Worm (Caenorhabditis elegans): ENCODE results near the gene F38E11.9.

F38E11.9 gene

ce11 chrIV:9438753-9439152, 5.1 kb downstream of the F38E11.9 start (continued):
- TF ChIP-seq ctbp-1 (GFP tag; IDR thresholded peaks at IDR 0.05) (0 out of 2 replicates have a peak, but pooled peaks have one; percentile 13), aha-1 (tag) (no peak), dve-1 (tag; optimal IDR thresholded peaks at IDR 0.05; ENCODE audit: insufficient read depth) (peak; percentile 74), attf-4 (tag; optimal IDR thresholded peaks at IDR 0.05) (no peak), lin-39 (tag; optimal IDR thresholded peaks at IDR 0.05) (no peak), lsy-2 (tag; optimal IDR thresholded peaks at IDR 0.05) (peak in 1 of 2 experiments; percentile 48), Y75B8A.6 (GFP tag; IDR thresholded peaks at IDR 0.05) (0 out of 2 replicates have a peak, but pooled peaks have one; percentile 43), mep-1 (tag; optimal IDR thresholded peaks at IDR 0.05) (peak; percentile 73)

DNA sequence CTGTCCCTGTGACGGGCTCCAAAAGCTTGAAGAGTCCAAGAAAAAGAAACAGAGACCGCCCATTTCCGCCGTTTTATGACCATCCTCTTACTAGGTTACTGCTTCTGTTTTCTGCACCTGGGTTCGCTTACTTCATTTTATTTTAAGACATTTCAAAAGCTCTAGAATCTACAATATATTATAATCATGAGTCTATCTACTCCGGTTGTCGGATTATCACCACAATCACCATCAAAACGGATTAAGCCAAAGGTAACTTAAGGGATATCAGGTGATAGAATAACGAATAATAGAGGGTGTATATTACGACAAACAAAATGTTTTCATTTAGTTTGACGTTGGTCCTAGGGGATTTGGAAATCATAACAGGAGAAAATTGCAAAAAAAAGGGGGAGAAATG, 11.5 kb downstream of the F38E11.9 start:
- no peak for TF ChIP-seq mes-2 (tag; optimal IDR thresholded peaks at IDR 0.05; ENCODE audit: poor library complexity, severe bottlenecking)
- TF ChIP-seq unc-39 (tag; optimal IDR thresholded peaks at IDR 0.05) = no peak
- TF ChIP-seq mep-1 (tag; optimal IDR thresholded peaks at IDR 0.05) = no peak
- TF ChIP-seq daf-19 (GFP tag; conservative IDR thresholded peaks at IDR 0.05) = no peak

- no peak for TF ChIP-seq nhr-6 (tag; optimal IDR thresholded peaks at IDR 0.05)
- TF ChIP-seq hlh-30 (tag; optimal IDR thresholded peaks at IDR 0.05; ENCODE audit: insufficient read depth) = no peak
- no peak for TF ChIP-seq nhr-48 (tag; optimal IDR thresholded peaks at IDR 0.05)
- no peak for TF ChIP-seq snpc-4 (tag; optimal IDR thresholded peaks at IDR 0.05)
- TF ChIP-seq F37D6.2 (tag; optimal IDR thresholded peaks at IDR 0.05) = no peak
- TF ChIP-seq ceh-20 (GFP tag; IDR thresholded peaks at IDR 0.05) = no peak
- TF ChIP-seq snpc-1.2 (GFP tag; IDR thresholded peaks at IDR 0.05) = no peak
- TF ChIP-seq skn-1 (tag; optimal IDR thresholded peaks at IDR 0.05) = no peak
Observed at ce11 chrIV:9427959-9428358, 15.9 kb downstream of the F38E11.9 start, which contains the start of gene F59B8.1. Gene F59B8.1 (plus strand): TSS chrIV:9428259.

DNA sequence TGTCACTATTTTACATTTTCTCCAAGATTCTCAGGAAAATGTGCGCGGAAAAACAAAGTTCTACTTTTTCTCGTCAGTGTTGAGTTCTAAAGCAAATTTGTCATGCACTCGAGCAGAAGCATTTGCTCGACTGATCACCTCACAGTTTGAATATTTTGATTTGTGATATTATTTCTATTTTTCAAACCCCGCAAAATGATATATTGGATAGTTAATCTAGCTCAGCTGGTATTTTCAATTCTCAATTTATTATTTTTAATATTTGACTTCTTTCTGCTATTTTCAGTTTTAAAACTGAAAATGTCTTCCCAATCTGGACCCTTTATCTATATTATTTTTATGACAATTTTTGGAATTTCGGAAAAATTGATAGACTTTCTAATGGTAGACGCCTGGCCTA, 20.7 kb downstream of the F38E11.9 start, which contains the start of gene srxa-2:
srxa-2 (plus strand) TSS at position 301 of the 400 bp plus-strand sequence.
- no peak for TF ChIP-seq madf-9 (GFP tag; conservative IDR thresholded peaks at IDR 0.05)
- TF ChIP-seq nhr-28 (tag; optimal IDR thresholded peaks at IDR 0.05) = no peak
- TF ChIP-seq zip-11 (GFP tag; IDR thresholded peaks at IDR 0.05) = no peak
- no peak for TF ChIP-seq dpl-1 (GFP tag; optimal IDR thresholded peaks at IDR 0.05)
- TF ChIP-seq R02D3.7 (tag; optimal IDR thresholded peaks at IDR 0.05) = no peak
- no peak for TF ChIP-seq aly-2 (tag; optimal IDR thresholded peaks at IDR 0.05)
- TF ChIP-seq ceh-32 (tag; optimal IDR thresholded peaks at IDR 0.05; ENCODE audit: poor library complexity) = no peak
- no peak for TF ChIP-seq T26A8.4 (GFP tag; IDR thresholded peaks at IDR 0.05)
- no peak for TF ChIP-seq ctbp-1 (GFP tag; IDR thresholded peaks at IDR 0.05)
- TF ChIP-seq snpc-4 (tag; optimal IDR thresholded peaks at IDR 0.05) = no peak
- no peak for TF ChIP-seq lin-38 (GFP tag; IDR thresholded peaks at IDR 0.05)
- no peak for TF ChIP-seq tag-97 (GFP tag; IDR thresholded peaks at IDR 0.05)
- no peak for TF ChIP-seq ZK546.5 (tag; optimal IDR thresholded peaks at IDR 0.05)
- no peak for TF ChIP-seq sdz-12 (GFP tag; optimal IDR thresholded peaks at IDR 0.05)
- no peak for TF ChIP-seq daf-19 (GFP tag; conservative IDR thresholded peaks at IDR 0.05)

DNA sequence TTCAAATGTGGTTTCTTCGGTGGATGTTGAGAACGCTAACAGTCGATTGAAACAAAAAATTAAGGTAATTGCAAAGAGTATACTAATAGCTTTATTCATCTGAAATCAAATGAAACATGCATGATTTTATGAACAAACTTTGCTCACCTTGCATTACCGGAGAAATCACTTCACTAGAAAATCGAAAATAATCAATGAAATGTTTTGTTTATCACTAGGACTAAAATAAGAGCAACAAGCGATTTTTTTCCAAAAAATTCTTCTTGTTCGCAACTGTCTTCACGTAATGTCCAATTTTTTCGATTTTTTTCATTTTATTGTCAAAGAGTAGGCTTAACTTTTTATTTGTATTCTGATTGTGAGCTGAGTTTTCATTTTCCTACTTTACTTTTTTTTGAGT, 21.4 kb downstream of the F38E11.9 start, which contains the start of gene F56D5.9:
F56D5.9 (minus strand) TSS at position 101 of the 400 bp plus-strand sequence.
- TF ChIP-seq D1046.2 (GFP tag; IDR thresholded peaks at IDR 0.05) (no peak), spr-1 (tag; optimal IDR thresholded peaks at IDR 0.05) (no peak), saeg-2 (GFP tag; IDR thresholded peaks at IDR 0.05) (no peak), R02D3.7 (tag; optimal IDR thresholded peaks at IDR 0.05) (no peak), unc-62 (GFP tag; optimal IDR thresholded peaks at IDR 0.05 in 1 of 2) (no peak), unc-62 (tag; optimal IDR thresholded peaks at IDR 0.05) (no peak), zfp-3 (GFP tag; conservative IDR thresholded peaks at IDR 0.05) (no peak)
